Worm (Caenorhabditis elegans) whole organism, mixed stage, embryonic: ENCODE results near the gene tsr-1.

Experiments
- elt-3 ChIP-seq: fragments of 150-350 bp; optimal IDR thresholded peaks from 2 replicates; lab custom pipeline; 2014; ENCODE audit warnings: missing biosample characterization, missing genetic modification characterization
- nhr-12 ChIP-seq: fragments of 150-350 bp; optimal IDR thresholded peaks from 2 replicates; lab custom pipeline; 2014; ENCODE audit warnings: missing biosample characterization, missing genetic modification characterization
- nhr-76 ChIP-seq: sonication (generic microtip); optimal IDR thresholded peaks from 2 replicates; lab custom pipeline; 2017; ENCODE audit warnings: missing biosample characterization, missing genetic modification characterization

DNA sequence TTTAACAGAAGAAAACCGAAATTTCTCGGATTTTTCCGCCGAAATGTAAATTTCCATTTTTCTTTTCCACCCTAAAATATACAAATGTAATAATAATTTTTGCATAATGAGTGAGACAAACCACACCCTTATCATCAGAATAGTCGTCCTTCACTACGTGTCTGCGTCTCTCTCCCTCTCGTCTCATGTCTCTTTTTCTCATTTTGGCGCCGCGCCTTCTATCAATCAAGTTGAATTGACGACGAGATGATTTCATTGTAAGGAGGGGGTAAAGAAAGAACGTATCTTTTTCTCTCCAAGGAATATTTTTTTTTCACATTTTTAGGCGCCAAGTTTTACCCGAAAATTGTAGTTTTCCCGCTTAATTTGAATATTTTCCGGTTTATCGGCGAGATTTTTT, 30.9 kb downstream of the tsr-1 start:
- TF ChIP-seq nhr-12 = no peak
- no peak for TF ChIP-seq elt-3
- TF ChIP-seq nhr-76 = no peak
